Fruit fly (Drosophila melanogaster): ENCODE data around the gene Ca-alpha1T.
A peak's percentile ranks its signal among the peaks of the same experiment; 100 is the strongest.

Ca-alpha1T gene

dm6 chrX:6219845-6220345 lies 27.6 kb upstream of the Ca-alpha1T start, which contains the start of gene Efr (continued):
- no peak for TF ChIP-seq CG15011 (GFP tag; optimal IDR thresholded peaks at IDR 0.05)
- 0 out of 3 replicates have a peak, but pooled peaks have one; percentile 40 for TF ChIP-seq ci (GFP tag; IDR thresholded peaks at IDR 0.05)
- TF ChIP-seq CG1233 (GFP tag; optimal IDR thresholded peaks at IDR 0.05): peak; percentile 3
- TF ChIP-seq CG2116 (GFP tag; optimal IDR thresholded peaks at IDR 0.05): peak; percentile 22
- no peak for TF ChIP-seq slbo (GFP tag; IDR thresholded peaks at IDR 0.05)
- TF ChIP-seq ERR (GFP tag; optimal IDR thresholded peaks at IDR 0.05): no peak
- TF ChIP-seq CG13424 (tag; optimal IDR thresholded peaks at IDR 0.05): peak; percentile 2
- peak in 1 of 2 experiments; percentile 83 for TF ChIP-seq crp (GFP tag; optimal IDR thresholded peaks at IDR 0.05)
- TF ChIP-seq wdn (GFP tag; IDR thresholded peaks at IDR 0.05): no peak
- TF ChIP-seq CG12659 (GFP tag; optimal IDR thresholded peaks at IDR 0.05): no peak
- no peak for TF ChIP-seq pan (optimal IDR thresholded peaks at IDR 0.05)
- TF ChIP-seq pan (GFP tag; optimal IDR thresholded peaks at IDR 0.05 in 1 of 2, IDR thresholded peaks at IDR 0.05 in 1 of 2): no peak
- no peak for TF ChIP-seq Tbp (GFP tag; optimal IDR thresholded peaks at IDR 0.05)
- peak; percentile 48 for TF ChIP-seq CG9797 (GFP tag; optimal IDR thresholded peaks at IDR 0.05)
- TF ChIP-seq maf-S (GFP tag; optimal IDR thresholded peaks at IDR 0.05): no peak
- peak; percentile 32; the same call in 1 of the 2 replicates for TF ChIP-seq vvl (GFP tag; IDR thresholded peaks at IDR 0.05)
- TF ChIP-seq sd (tag; optimal IDR thresholded peaks at IDR 0.05): peak; percentile 80
- peak; percentile 28 for TF ChIP-seq CrebB (tag; optimal IDR thresholded peaks at IDR 0.05)
- peak; percentile 33 for TF ChIP-seq lab (GFP tag; optimal IDR thresholded peaks at IDR 0.05)
- TF ChIP-seq Lhr (GFP tag; optimal IDR thresholded peaks at IDR 0.05): peak; percentile 27
- no peak for TF ChIP-seq Gsc (GFP tag; IDR thresholded peaks at IDR 0.05)
- no peak for TF ChIP-seq CG6254 (GFP tag; optimal IDR thresholded peaks at IDR 0.05)
- no peak for TF ChIP-seq B-H2 (GFP tag; optimal IDR thresholded peaks at IDR 0.05)
- peak; percentile 61 for TF ChIP-seq CG3838 (GFP tag; optimal IDR thresholded peaks at IDR 0.05)
- peak; percentile 2 for TF ChIP-seq CG8924 (tag; optimal IDR thresholded peaks at IDR 0.05)
- no peak for TF ChIP-seq CG10959 (GFP tag; IDR thresholded peaks at IDR 0.05)
- TF ChIP-seq Sin3A (optimal IDR thresholded peaks at IDR 0.05): no peak
- peak; percentile 59 for TF ChIP-seq Adf1 (GFP tag; IDR thresholded peaks at IDR 0.05)
- no peak for TF ChIP-seq CG10979 (tag; optimal IDR thresholded peaks at IDR 0.05)
- no peak for TF ChIP-seq CG17359 (tag; optimal IDR thresholded peaks at IDR 0.05)
- no peak for TF ChIP-seq az2 (GFP tag; optimal IDR thresholded peaks at IDR 0.05)
- TF ChIP-seq ap (GFP tag; IDR thresholded peaks at IDR 0.05): no peak
- peak; percentile 94 for TF ChIP-seq CG34376 (GFP tag; optimal IDR thresholded peaks at IDR 0.05)
- TF ChIP-seq CG33557 (GFP tag; optimal IDR thresholded peaks at IDR 0.05): no peak
- no peak for TF ChIP-seq CG12071 (GFP tag; optimal IDR thresholded peaks at IDR 0.05)
- TF ChIP-seq CG11085 (GFP tag; IDR thresholded peaks at IDR 0.05): no peak
- TF ChIP-seq CG16813 (GFP tag; IDR thresholded peaks at IDR 0.05; ENCODE audit: partially characterized antibody): no peak
- TF ChIP-seq CG3847 (GFP tag; IDR thresholded peaks at IDR 0.05): no peak
- peak; percentile 71 for TF ChIP-seq sug (tag; optimal IDR thresholded peaks at IDR 0.05)
- peak; percentile 56 for TF ChIP-seq MESR4 (GFP tag; optimal IDR thresholded peaks at IDR 0.05)
- no peak for TF ChIP-seq jumu (GFP tag; optimal IDR thresholded peaks at IDR 0.05)
- TF ChIP-seq sr (GFP tag; IDR thresholded peaks at IDR 0.05): no peak
- TF ChIP-seq CG11504 (tag; optimal IDR thresholded peaks at IDR 0.05): peak; percentile 11
- TF ChIP-seq Fer2 (tag; optimal IDR thresholded peaks at IDR 0.05): no peak
- TF ChIP-seq unpg (GFP tag; optimal IDR thresholded peaks at IDR 0.05): peak; percentile 4
- TF ChIP-seq CG13894 (tag; optimal IDR thresholded peaks at IDR 0.05): peak; percentile 17
- TF ChIP-seq ATbp (GFP tag; optimal IDR thresholded peaks at IDR 0.05): no peak
- TF ChIP-seq da (GFP tag; optimal IDR thresholded peaks at IDR 0.05): no peak
- no peak for TF ChIP-seq zfh1 (GFP tag; IDR thresholded peaks at IDR 0.05)
- no peak for TF ChIP-seq Sry-β (GFP tag; optimal IDR thresholded peaks at IDR 0.05)
- no peak for TF ChIP-seq CG17829 (tag; optimal IDR thresholded peaks at IDR 0.05)

All from whole organism, embryonic.